Worm (Caenorhabditis elegans) whole organism, L4 larva: ENCODE measurements around the gene nars-2.

ENCODE experiments used
- D1046.2 ChIP-seq: fragments of 200-800 bp; sonication (Bioruptor generic); IDR thresholded peaks from 2 replicates; pipeline ENCODE4 v1.3.6; 2022; ENCODE audit warnings: missing genetic modification characterization, missing compliant biosample characterization
- F37D6.2 ChIP-seq: sonication (generic microtip); optimal IDR thresholded peaks from 2 replicates; lab custom pipeline; 2016; ENCODE audit warnings: mild to moderate bottlenecking, missing genetic modification characterization, missing compliant biosample characterization
- F44E2.7 ChIP-seq: fragments of 200-800 bp; sonication (Bioruptor generic); IDR thresholded peaks from 2 replicates; pipeline ENCODE4 v2.1.2; 2022; ENCODE audit warnings: missing genetic modification characterization, missing compliant biosample characterization
- R02D3.7 ChIP-seq: fragments of 150-350 bp; sonication (generic microtip); optimal IDR thresholded peaks from 3 replicates; lab custom pipeline; 2014; ENCODE audit warnings: missing biosample characterization, missing genetic modification characterization
- Y48G9A.11 ChIP-seq: fragments of 200-800 bp; sonication (Bioruptor generic); IDR thresholded peaks from 2 replicates; pipeline ENCODE4 v1.3.6; 2022; ENCODE audit warnings: missing genetic modification reagents, missing genetic modification characterization, missing compliant biosample characterization
- Y5F2A.4 ChIP-seq: fragments of 200-800 bp; sonication (Bioruptor generic); optimal IDR thresholded peaks from 2 replicates; lab custom pipeline; 2018; ENCODE audit warnings: mild to moderate bottlenecking, missing genetic modification characterization, missing compliant biosample characterization
- Y75B8A.6 ChIP-seq: fragments of 200-800 bp; sonication (Bioruptor generic); IDR thresholded peaks from 2 replicates; pipeline ENCODE4 v1.3.6; 2022; ENCODE audit warnings: missing genetic modification reagents, missing genetic modification characterization, missing compliant biosample characterization
- ZK546.5 ChIP-seq, 2 experiments: sonication (generic microtip); optimal IDR thresholded peaks; 2 replicates each; lab custom pipeline; 2017; ENCODE audit warnings: missing biosample characterization in 2 of 2, missing genetic modification characterization in 2 of 2
- aly-2 ChIP-seq: sonication (generic microtip); optimal IDR thresholded peaks from 2 replicates; lab custom pipeline; 2018; ENCODE audit warnings: missing biosample characterization, missing genetic modification characterization
- ama-1 ChIP-seq: fragments of 150-350 bp; optimal IDR thresholded peaks from 2 replicates; lab custom pipeline; 2014; ENCODE audit warnings: inconsistent platforms, mixed read lengths
- ceh-32 ChIP-seq: sonication (generic microtip); optimal IDR thresholded peaks from 2 replicates; lab custom pipeline; 2016; ENCODE audit warnings: mild to moderate bottlenecking, missing genetic modification characterization, missing compliant biosample characterization; ENCODE audit not compliant: poor library complexity
- ceh-44 ChIP-seq: fragments of 200-800 bp; sonication (Bioruptor generic); IDR thresholded peaks from 2 replicates; pipeline ENCODE4 v1.3.6; 2022; ENCODE audit warnings: missing genetic modification reagents, missing genetic modification characterization, missing compliant biosample characterization
- ces-1 ChIP-seq: fragments of 150-350 bp; sonication (generic microtip); optimal IDR thresholded peaks from 4 replicates; lab custom pipeline; 2014; ENCODE audit warnings: missing biosample characterization, missing genetic modification reagents, missing genetic modification characterization
- daf-16 ChIP-seq, 3 experiments: sonication (generic microtip); optimal IDR thresholded peaks; 2 replicates each; lab custom pipeline; 2016 to 2017; ENCODE audit warnings: missing genetic modification characterization in 3 of 3, missing genetic modification reagents in 3 of 3, mild to moderate bottlenecking in 2 of 3, missing compliant biosample characterization in 2 of 3, missing biosample characterization in 1 of 3, moderate library complexity in 1 of 3
- daf-19 ChIP-seq: fragments of 200-800 bp; sonication (Bioruptor generic); conservative IDR thresholded peaks from 2 replicates; pipeline ENCODE4 v1.3.6; 2022; ENCODE audit warnings: missing genetic modification characterization, missing compliant biosample characterization
- dmd-6 ChIP-seq: fragments of 200-800 bp; sonication (Bioruptor generic); IDR thresholded peaks from 2 replicates; pipeline ENCODE4 v1.3.6; 2022; ENCODE audit warnings: missing genetic modification reagents, missing genetic modification characterization, missing compliant biosample characterization
- fos-1 ChIP-seq: fragments of 150-350 bp; optimal IDR thresholded peaks from 2 replicates; lab custom pipeline; 2014; ENCODE audit warnings: missing biosample characterization, missing genetic modification characterization
- hlh-30 ChIP-seq: sonication (generic microtip); optimal IDR thresholded peaks from 2 replicates; lab custom pipeline; 2017; ENCODE audit warnings: antibody characterized with exemption, mild to moderate bottlenecking, missing genetic modification characterization, missing compliant biosample characterization; ENCODE audit not compliant: insufficient read depth
- hmg-1.1 ChIP-seq: fragments of 200-800 bp; sonication (Bioruptor generic); IDR thresholded peaks from 2 replicates; pipeline ENCODE4 v1.3.6; 2022; ENCODE audit warnings: missing genetic modification reagents, missing genetic modification characterization, missing compliant biosample characterization
- lin-1 ChIP-seq: fragments of 200-800 bp; sonication (Bioruptor generic); IDR thresholded peaks from 2 replicates; pipeline ENCODE4 v1.3.6; 2022; ENCODE audit warnings: missing genetic modification reagents, missing genetic modification characterization, missing compliant biosample characterization
- lin-13 ChIP-seq: fragments of 150-350 bp; optimal IDR thresholded peaks from 2 replicates; lab custom pipeline; 2014; ENCODE audit warnings: missing biosample characterization, missing genetic modification reagents, missing genetic modification characterization
- lin-29 ChIP-seq: fragments of 200-800 bp; sonication (Bioruptor generic); IDR thresholded peaks from 2 replicates; pipeline ENCODE4 v1.3.6; 2022; ENCODE audit warnings: missing genetic modification reagents, missing genetic modification characterization, missing compliant biosample characterization
- lir-3 ChIP-seq: sonication (generic microtip); optimal IDR thresholded peaks from 2 replicates; lab custom pipeline; 2016; ENCODE audit warnings: mild to moderate bottlenecking, missing genetic modification characterization, missing compliant biosample characterization
- lsy-2 ChIP-seq, 2 experiments: fragments of 150-350 bp in 1 of 2; sonication (generic microtip) in 1 of 2; optimal IDR thresholded peaks; 2 replicates each; lab custom pipeline; 2014 to 2017; ENCODE audit warnings: missing biosample characterization in 2 of 2, missing genetic modification characterization in 2 of 2
- madf-5 ChIP-seq, 2 experiments: fragments of 200-800 bp; sonication (Bioruptor generic); IDR thresholded peaks; 2 replicates each; pipeline ENCODE4 v1.3.6; 2022; ENCODE audit warnings: missing compliant biosample characterization in 2 of 2, missing genetic modification characterization in 2 of 2
- mdt-29 ChIP-seq: fragments of 200-800 bp; sonication (Bioruptor generic); IDR thresholded peaks from 2 replicates; pipeline ENCODE4 v1.3.6; 2022; ENCODE audit warnings: missing genetic modification reagents, missing genetic modification characterization, missing compliant biosample characterization
- mes-2 ChIP-seq: sonication (generic microtip); optimal IDR thresholded peaks from 2 replicates; lab custom pipeline; 2016; ENCODE audit warnings: missing genotype, mild to moderate bottlenecking, missing genetic modification characterization, missing compliant biosample characterization; ENCODE audit not compliant: poor library complexity, severe bottlenecking
- mxl-3 ChIP-seq: fragments of 200-800 bp; sonication (Bioruptor generic); optimal IDR thresholded peaks from 2 replicates; lab custom pipeline; 2018; ENCODE audit warnings: mild to moderate bottlenecking, missing genetic modification characterization, missing compliant biosample characterization
- nhr-102 ChIP-seq: sonication (generic microtip); optimal IDR thresholded peaks from 2 replicates; lab custom pipeline; 2016; ENCODE audit warnings: mild to moderate bottlenecking, missing genetic modification characterization, moderate library complexity, missing compliant biosample characterization
- nhr-111 ChIP-seq: fragments of 200-800 bp; sonication (Bioruptor generic); optimal IDR thresholded peaks from 2 replicates; lab custom pipeline; 2018; ENCODE audit warnings: mild to moderate bottlenecking, missing genetic modification characterization, missing compliant biosample characterization
- nhr-237 ChIP-seq: sonication (generic microtip); optimal IDR thresholded peaks from 2 replicates; lab custom pipeline; 2017; ENCODE audit warnings: missing biosample characterization, missing genetic modification characterization
- nhr-25 ChIP-seq: sonication (generic microtip); optimal IDR thresholded peaks from 2 replicates; lab custom pipeline; 2017; ENCODE audit warnings: missing genetic modification characterization, mild to moderate bottlenecking, missing compliant biosample characterization, antibody characterized with exemption, moderate library complexity, borderline replicate concordance; ENCODE audit not compliant: insufficient read depth
- nhr-41 ChIP-seq: fragments of 200-800 bp; sonication (Bioruptor generic); IDR thresholded peaks from 2 replicates; pipeline ENCODE4 v1.3.6; 2022; ENCODE audit warnings: missing genetic modification reagents, missing genetic modification characterization, missing compliant biosample characterization
- nhr-48 ChIP-seq: sonication (generic microtip); optimal IDR thresholded peaks from 2 replicates; lab custom pipeline; 2016; ENCODE audit warnings: mild to moderate bottlenecking, missing genetic modification characterization, missing compliant biosample characterization
- nhr-6 ChIP-seq: fragments of 150-350 bp; optimal IDR thresholded peaks from 2 replicates; lab custom pipeline; 2014; ENCODE audit warnings: missing biosample characterization, missing genetic modification characterization
- nhr-76 ChIP-seq: fragments of 150-350 bp; optimal IDR thresholded peaks from 2 replicates; lab custom pipeline; 2014; ENCODE audit warnings: missing biosample characterization, missing genetic modification characterization
- nhr-77 ChIP-seq: fragments of 150-350 bp; optimal IDR thresholded peaks from 2 replicates; lab custom pipeline; 2014; ENCODE audit warnings: missing biosample characterization, missing genetic modification characterization
- rbr-2 ChIP-seq: sonication (generic microtip); optimal IDR thresholded peaks from 2 replicates; lab custom pipeline; 2016; ENCODE audit warnings: missing genotype, missing genetic modification characterization, missing compliant biosample characterization
- sdz-12 ChIP-seq: fragments of 200-800 bp; sonication (Bioruptor generic); optimal IDR thresholded peaks from 2 replicates; lab custom pipeline; 2018; ENCODE audit warnings: mild to moderate bottlenecking, missing genetic modification characterization, missing compliant biosample characterization
- snpc-1.2 ChIP-seq: fragments of 200-800 bp; sonication (Bioruptor generic); IDR thresholded peaks from 2 replicates; pipeline ENCODE4 v1.3.6; 2022; ENCODE audit warnings: missing genetic modification reagents, missing genetic modification characterization, missing compliant biosample characterization
- snpc-4 ChIP-seq: fragments of 150-350 bp; optimal IDR thresholded peaks from 2 replicates; lab custom pipeline; 2014; ENCODE audit warnings: missing biosample characterization, missing genetic modification characterization
- tag-97 ChIP-seq: fragments of 200-800 bp; sonication (Bioruptor generic); IDR thresholded peaks from 2 replicates; pipeline ENCODE4 v1.3.6; 2022; ENCODE audit warnings: missing genetic modification characterization, missing compliant biosample characterization
- tra-1 ChIP-seq: fragments of 200-800 bp; sonication (Bioruptor generic); IDR thresholded peaks from 2 replicates; pipeline ENCODE4 v1.3.6; 2022; ENCODE audit warnings: missing genetic modification reagents, missing genetic modification characterization, missing compliant biosample characterization
- unc-39 ChIP-seq: sonication (generic microtip); optimal IDR thresholded peaks from 2 replicates; lab custom pipeline; 2017; ENCODE audit warnings: missing biosample characterization, missing genetic modification characterization
- unc-62 ChIP-seq, 3 experiments: fragments of 150-350 bp in 1 of 3; sonication (generic microtip); optimal IDR thresholded peaks in 2 of 3; peaks in 1 of 3; 1 replicate in 1 of 3; 2 replicates in 2 of 3; lab custom pipeline; 2014 to 2017; ENCODE audit warnings: missing biosample characterization in 3 of 3, missing genetic modification characterization in 3 of 3, missing genetic modification reagents in 3 of 3, missing genotype in 1 of 3
- vab-7 ChIP-seq: fragments of 200-800 bp; sonication (Bioruptor generic); IDR thresholded peaks from 2 replicates; pipeline ENCODE4 v1.3.6; 2022; ENCODE audit warnings: missing genetic modification reagents, missing genetic modification characterization, missing compliant biosample characterization
- zag-1 ChIP-seq: fragments of 150-350 bp; optimal IDR thresholded peaks from 2 replicates; lab custom pipeline; 2014; ENCODE audit warnings: missing biosample characterization, missing genetic modification characterization
- zip-11 ChIP-seq: fragments of 200-800 bp; sonication (Bioruptor generic); IDR thresholded peaks from 2 replicates; pipeline ENCODE4 v1.3.6; 2022; ENCODE audit warnings: missing genetic modification characterization, missing compliant biosample characterization
- zip-2 ChIP-seq: fragments of 150-350 bp; optimal IDR thresholded peaks from 2 replicates; lab custom pipeline; 2014; ENCODE audit warnings: missing biosample characterization, missing genetic modification characterization
- ztf-7 ChIP-seq: fragments of 150-350 bp; optimal IDR thresholded peaks from 2 replicates; lab custom pipeline; 2014; ENCODE audit warnings: missing biosample characterization, missing genetic modification characterization

The nars-2 gene

ce11 chrIII:11463726-11464125 is 36.8 kb downstream of the nars-2 start (continued):
- TF ChIP-seq ces-1 (GFP tag; lab: Kevin White, UChicago) = no peak
- TF ChIP-seq tra-1 = no peak
- TF ChIP-seq snpc-1.2 (GFP tag; lab: Robert Waterston, UW) = no peak
- TF ChIP-seq hmg-1.1 (GFP tag; lab: Robert Waterston, UW) = peak; percentile 68; the same call in 1 of the 2 replicates
- peak; percentile 62 for TF ChIP-seq vab-7 (GFP tag; lab: Robert Waterston, UW)
- no peak for TF ChIP-seq fos-1 (tag; lab: Kevin White, UChicago)
- no peak for TF ChIP-seq Y48G9A.11 (GFP tag; lab: Robert Waterston, UW)
- no peak for TF ChIP-seq tag-97 (GFP tag; lab: Robert Waterston, UW)
- TF ChIP-seq ceh-32 (tag; lab: Kevin White, UChicago) = no peak
- no peak for TF ChIP-seq F37D6.2 (tag; lab: Kevin White, UChicago)
- no peak for TF ChIP-seq unc-39
- peak; percentile 38 for TF ChIP-seq nhr-48 (tag; lab: Kevin White, UChicago)
- TF ChIP-seq D1046.2 (GFP tag; lab: Robert Waterston, UW) = 0 out of 2 replicates have a peak, but pooled peaks have one; percentile 45
- TF ChIP-seq madf-5 (GFP tag; IDR thresholded peaks at IDR 0.05; lab: Robert Waterston, UW) = peak; percentile 8 to 70; a peak in 2 of 4 replicates
- TF ChIP-seq nhr-77 (tag; lab: Kevin White, UChicago) = peak; percentile 65
- TF ChIP-seq zip-2 (tag; lab: Kevin White, UChicago) = no peak
- TF ChIP-seq R02D3.7 (tag; lab: Kevin White, UChicago) = no peak
- no peak for TF ChIP-seq ceh-44 (GFP tag; lab: Robert Waterston, UW)
- TF ChIP-seq zip-11 = no peak
- TF ChIP-seq nhr-41 (GFP tag; lab: Robert Waterston, UW) = no peak
- TF ChIP-seq F44E2.7 (GFP tag; lab: Robert Waterston, UW) = no peak
- no peak for TF ChIP-seq nhr-237
- peak; percentile 20 for TF ChIP-seq rbr-2 (tag; lab: Kevin White, UChicago)
- peak; percentile 73 for TF ChIP-seq mxl-3 (GFP tag; lab: Kevin White, UChicago)
- peak; percentile 66; the same call in 1 of the 2 replicates for TF ChIP-seq mdt-29 (GFP tag; lab: Robert Waterston, UW)
- no peak for TF ChIP-seq daf-19 (GFP tag; lab: Robert Waterston, UW)
- TF ChIP-seq ZK546.5 (tag; optimal IDR thresholded peaks at IDR 0.05; lab: Kevin White, UChicago) = no peak
- no peak for TF ChIP-seq ztf-7
- peak; percentile 11 for TF ChIP-seq nhr-111
- TF ChIP-seq lsy-2 (tag; optimal IDR thresholded peaks at IDR 0.05; lab: Kevin White, UChicago) = peak; percentile 5 to 50
- peak; percentile 53 for TF ChIP-seq mes-2 (tag; lab: Kevin White, UChicago)
- TF ChIP-seq snpc-4 (tag; lab: Kevin White, UChicago) = peak; percentile 88
- TF ChIP-seq Y5F2A.4 = no peak
- no peak for TF ChIP-seq lir-3 (tag; lab: Kevin White, UChicago)
- no peak for TF ChIP-seq unc-62 (GFP tag; optimal IDR thresholded peaks at IDR 0.05 in 1 of 2; lab: Kevin White, UChicago)
- no peak for TF ChIP-seq unc-62 (tag; optimal IDR thresholded peaks at IDR 0.05; lab: Kevin White, UChicago)
- peak; percentile 53 for TF ChIP-seq nhr-25
- TF ChIP-seq lin-13 (GFP tag; lab: Kevin White, UChicago) = peak; percentile 97
- TF ChIP-seq ama-1 (lab: Kevin White, UChicago) = peak; percentile 3
- TF ChIP-seq lin-29 (GFP tag; lab: Robert Waterston, UW) = no peak
- peak; percentile 75 for TF ChIP-seq hlh-30 (tag; lab: Kevin White, UChicago)
- TF ChIP-seq zag-1 (tag; lab: Kevin White, UChicago) = no peak
- peak; percentile 77 for TF ChIP-seq dmd-6 (GFP tag; lab: Robert Waterston, UW)
- TF ChIP-seq Y75B8A.6 (GFP tag; lab: Robert Waterston, UW) = 0 out of 2 replicates have a peak, but pooled peaks have one; percentile 5
- peak; percentile 50 for TF ChIP-seq nhr-6 (tag; lab: Kevin White, UChicago)
- no peak for TF ChIP-seq sdz-12 (GFP tag; lab: Kevin White, UChicago)
- no peak for TF ChIP-seq aly-2 (tag; lab: Kevin White, UChicago)
- TF ChIP-seq lin-1 = peak; percentile 83
- TF ChIP-seq nhr-76 = no peak
- peak; percentile 71 for TF ChIP-seq nhr-102 (tag; lab: Kevin White, UChicago)
- TF ChIP-seq daf-16 (GFP tag; optimal IDR thresholded peaks at IDR 0.05; lab: Kevin White, UChicago) = no peak
- TF ChIP-seq daf-16 (tag; optimal IDR thresholded peaks at IDR 0.05; lab: Kevin White, UChicago) = peak; percentile 39
